Fruit fly (Drosophila melanogaster) whole organism, prepupa: ENCODE data around the gene CG13062.

Experiments used
- Blimp-1 ChIP-seq: fragments of 200-800 bp; sonication (Bioruptor generic); optimal IDR thresholded peaks from 3 replicates; lab custom pipeline; 2017; ENCODE audit warnings: missing biosample characterization, missing genetic modification characterization, mild to moderate bottlenecking, moderate library complexity, missing genetic modification reagents
- CG16779 ChIP-seq: fragments of 200-800 bp; sonication (Bioruptor generic); optimal IDR thresholded peaks from 3 replicates; lab custom pipeline; 2017; ENCODE audit warnings: missing biosample characterization, mild to moderate bottlenecking, missing genetic modification characterization
- CG3919 ChIP-seq: fragments of 200-800 bp; sonication (Bioruptor generic); optimal IDR thresholded peaks from 3 replicates; lab custom pipeline; 2016; ENCODE audit warnings: missing biosample characterization, missing genetic modification characterization
- CG6276 ChIP-seq: fragments of 200-800 bp; sonication (Bioruptor generic); optimal IDR thresholded peaks from 2 replicates; lab custom pipeline; 2017; ENCODE audit warnings: missing biosample characterization, mild to moderate bottlenecking, missing genetic modification characterization
- Eip78C ChIP-seq: fragments of 200-800 bp; sonication (Bioruptor generic); peaks from one replicate; lab custom pipeline; 2016; ENCODE audit warnings: missing biosample characterization, missing genetic modification characterization
- Lpt ChIP-seq: fragments of 200-800 bp; sonication (Bioruptor generic); optimal IDR thresholded peaks from 3 replicates; lab custom pipeline; 2016; ENCODE audit warnings: missing biosample characterization, missing genetic modification characterization
- Sox15 ChIP-seq: fragments of 200-800 bp; sonication (Bioruptor generic); optimal IDR thresholded peaks from 3 replicates; lab custom pipeline; 2016; ENCODE audit warnings: missing biosample characterization, missing genetic modification characterization
- eg ChIP-seq: fragments of 200-800 bp; sonication (Bioruptor generic); IDR thresholded peaks from 3 replicates; pipeline ENCODE4 v1.3.6; 2022; ENCODE audit warnings: missing biosample characterization, missing genetic modification characterization
- fd59A ChIP-seq: fragments of 200-800 bp; sonication (Bioruptor generic); optimal IDR thresholded peaks from 2 replicates; lab custom pipeline; 2017; ENCODE audit warnings: missing biosample characterization, mild to moderate bottlenecking, missing genetic modification characterization, missing genetic modification reagents
- lz ChIP-seq: fragments of 200-800 bp; sonication (Bioruptor generic); optimal IDR thresholded peaks from 3 replicates; lab custom pipeline; 2016; ENCODE audit warnings: missing biosample characterization, missing genetic modification characterization
- net ChIP-seq: fragments of 200-800 bp; sonication (Bioruptor generic); optimal IDR thresholded peaks from 3 replicates; lab custom pipeline; 2016; ENCODE audit warnings: missing biosample characterization, missing genetic modification characterization
- pdm3 ChIP-seq: fragments of 200-800 bp; sonication (Bioruptor generic); optimal IDR thresholded peaks from 3 replicates; lab custom pipeline; 2016; ENCODE audit warnings: missing biosample characterization, missing genetic modification characterization
- spab ChIP-seq: fragments of 200-800 bp; sonication (Bioruptor generic); optimal IDR thresholded peaks from 2 replicates; lab custom pipeline; 2017; ENCODE audit warnings: missing biosample characterization, mild to moderate bottlenecking, missing genetic modification characterization, missing genetic modification reagents
- vri ChIP-seq: fragments of 200-800 bp; sonication (Bioruptor generic); optimal IDR thresholded peaks from 3 replicates; lab custom pipeline; 2016; ENCODE audit warnings: missing biosample characterization, mild to moderate bottlenecking, missing genetic modification characterization

dm6 chr3L:16346023-16346422, 31.9 kb downstream of the CG13062 start, which contains the start of gene CG33257:
- TF ChIP-seq Blimp-1 (GFP tag; lab: Kevin White, UChicago) = no peak
- no peak for TF ChIP-seq fd59A (GFP tag; lab: Kevin White, UChicago)
- no peak for TF ChIP-seq lz (GFP tag; lab: Kevin White, UChicago)
- TF ChIP-seq Lpt (GFP tag; lab: Kevin White, UChicago) = no peak
- no peak for TF ChIP-seq CG6276 (GFP tag; lab: Kevin White, UChicago)
- no peak for TF ChIP-seq pdm3 (GFP tag; lab: Kevin White, UChicago)
- TF ChIP-seq CG3919 (GFP tag; lab: Kevin White, UChicago) = no peak
- TF ChIP-seq CG16779 (tag; lab: Kevin White, UChicago) = no peak
- no peak for TF ChIP-seq eg (GFP tag; lab: Robert Waterston, UW)
- no peak for TF ChIP-seq net (GFP tag; lab: Kevin White, UChicago)
- TF ChIP-seq Sox15 (GFP tag; lab: Kevin White, UChicago) = no peak
- TF ChIP-seq vri (GFP tag; lab: Kevin White, UChicago) = no peak
- TF ChIP-seq Eip78C = no peak
- no peak for TF ChIP-seq spab (GFP tag; lab: Kevin White, UChicago)
